Worm (Caenorhabditis elegans): ENCODE measurements around the gene srh-147.

- TF ChIP-seq unc-62 (GFP tag; optimal IDR thresholded peaks at IDR 0.05) (no peak), nhr-237 (tag; optimal IDR thresholded peaks at IDR 0.05) (no peak), unc-39 (tag; optimal IDR thresholded peaks at IDR 0.05) (no peak), ama-1 (optimal IDR thresholded peaks at IDR 0.05) (no peak), nhr-10 (tag; optimal IDR thresholded peaks at IDR 0.05) (no peak), nhr-12 (tag; optimal IDR thresholded peaks at IDR 0.05) (no peak), ceh-82 (tag; optimal IDR thresholded peaks at IDR 0.05) (no peak), blmp-1 (tag; optimal IDR thresholded peaks at IDR 0.05; ENCODE audit: insufficient read depth) (no peak)
Observed at ce11 chrV:15891279-15891678, 41.2 kb upstream of the srh-147 start.

Data from whole organism, L2 larva.